Worm (Caenorhabditis elegans) whole organism, late embryonic: ENCODE measurements around the gene Y61A9LA.12.

Experiments used
- dve-1 ChIP-seq: sonication (generic microtip); optimal IDR thresholded peaks from 2 replicates; lab custom pipeline; 2017; ENCODE audit warnings: antibody characterized with exemption, mild to moderate bottlenecking, missing genetic modification characterization, missing compliant biosample characterization
- pros-1 ChIP-seq: fragments of 150-350 bp; optimal IDR thresholded peaks from 2 replicates; lab custom pipeline; 2014; ENCODE audit warnings: missing biosample characterization, missing genetic modification reagents, missing genetic modification characterization
- sox-4 ChIP-seq: sonication (generic microtip); optimal IDR thresholded peaks from 2 replicates; lab custom pipeline; 2017; ENCODE audit warnings: mild to moderate bottlenecking, missing genetic modification characterization, inconsistent platforms, missing compliant biosample characterization
- unc-3 ChIP-seq, 2 experiments: fragments of 200-800 bp in 1 of 2; sonication (Bioruptor generic) in 1 of 2; sonication (generic microtip) in 1 of 2; conservative IDR thresholded peaks in 1 of 2; optimal IDR thresholded peaks in 1 of 2; 2 replicates each; pipeline versions ENCODE4 v1.3.6 to Lab custom; 2016 to 2022; ENCODE audit warnings: missing compliant biosample characterization in 2 of 2, missing genetic modification characterization in 2 of 2, missing genetic modification reagents in 1 of 2

DNA sequence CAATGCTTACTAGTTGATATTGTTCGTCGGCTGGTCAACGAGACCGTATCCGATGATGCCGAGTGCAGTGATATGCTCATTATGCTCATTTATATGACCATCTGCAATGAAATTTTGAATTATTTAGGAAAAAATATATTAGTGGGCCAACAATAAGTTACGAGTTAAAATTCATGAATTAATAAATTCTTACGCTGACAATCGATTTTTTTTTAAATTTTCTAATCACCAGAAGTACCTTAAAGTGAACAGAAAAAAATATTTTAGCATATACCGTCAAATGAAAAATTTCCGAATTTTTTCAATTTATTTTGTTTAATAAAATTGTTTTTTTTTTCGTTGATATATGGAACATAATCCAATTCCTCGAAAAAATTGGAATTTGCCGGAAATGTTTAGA is 4.5 kb upstream of the Y61A9LA.12 start, which contains the start of gene sos-1:
- TF ChIP-seq dve-1 = no peak
- no peak for TF ChIP-seq unc-3 (GFP tag; conservative IDR thresholded peaks at IDR 0.05; lab: Robert Waterston, UW)
- no peak for TF ChIP-seq unc-3 (tag; optimal IDR thresholded peaks at IDR 0.05; lab: Kevin White, UChicago)
- no peak for TF ChIP-seq pros-1
- no peak for TF ChIP-seq sox-4 (tag; lab: Kevin White, UChicago)
